Fruit fly (Drosophila melanogaster): ENCODE measurements around the gene CG6607.

dm6 chr3R:24503627-24504026 is 24.2 kb upstream of the CG6607 start:
- TF ChIP-seq h (optimal IDR thresholded peaks at IDR 0.05): no peak
- TF ChIP-seq Myc (optimal IDR thresholded peaks at IDR 0.05): no peak
